Worm (Caenorhabditis elegans) whole organism, L4/young adult: ENCODE measurements around the gene ugt-59.

Source experiments
- W03F9.2 ChIP-seq: fragments of 150-350 bp; optimal IDR thresholded peaks from 2 replicates; lab custom pipeline; 2014; ENCODE audit warnings: missing biosample characterization, missing genetic modification characterization
- dao-5 ChIP-seq: sonication (generic microtip); optimal IDR thresholded peaks from 2 replicates; lab custom pipeline; 2016; ENCODE audit warnings: missing genotype, missing genetic modification characterization, moderate library complexity, missing compliant biosample characterization
- him-1 ChIP-seq: sonication (generic microtip); optimal IDR thresholded peaks from 2 replicates; lab custom pipeline; 2016; ENCODE audit warnings: missing genotype, missing genetic modification reagents, missing genetic modification characterization, missing compliant biosample characterization

DNA sequence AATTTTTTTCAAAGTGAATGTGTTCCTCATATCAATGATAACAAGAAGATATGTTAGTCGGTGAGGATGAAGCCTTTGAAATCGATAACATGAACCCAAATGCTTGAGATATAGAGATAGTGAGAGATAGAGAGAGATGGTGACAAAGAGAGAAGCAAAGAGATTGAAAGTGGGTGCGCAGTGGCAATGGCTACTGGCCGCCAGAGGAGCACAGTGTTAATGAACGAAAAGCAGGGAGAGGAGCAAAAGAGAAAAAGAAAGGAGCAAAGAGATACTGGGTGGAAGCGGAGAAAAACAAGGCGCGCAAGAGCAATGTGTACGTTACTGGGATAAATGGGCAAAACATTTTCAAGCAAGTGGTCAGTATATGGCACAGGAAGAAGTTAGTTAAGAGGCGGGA lies 15.8 kb upstream of the ugt-59 start:
- TF ChIP-seq him-1 (tag; lab: Kevin White, UChicago) (peak; percentile 1), W03F9.2 (tag; lab: Kevin White, UChicago) (no peak), dao-5 (no peak)
